Worm (Caenorhabditis elegans) whole organism, L4 larva: ENCODE data around the gene gcy-1.
A peak's percentile ranks its signal among the peaks of the same experiment; 100 is the strongest.

Experiments
- F49E8.2 ChIP-seq: sonication (generic microtip); optimal IDR thresholded peaks from 2 replicates; lab custom pipeline; 2016; ENCODE audit warnings: missing compliant biosample characterization, mild to moderate bottlenecking, missing genetic modification characterization, borderline replicate concordance
- Y105C5A.15 ChIP-seq: fragments of 200-800 bp; sonication (Bioruptor generic); IDR thresholded peaks from 2 replicates; pipeline ENCODE4 v1.3.6; 2022; ENCODE audit warnings: missing genetic modification characterization, missing compliant biosample characterization
- Y5F2A.4 ChIP-seq: fragments of 200-800 bp; sonication (Bioruptor generic); optimal IDR thresholded peaks from 2 replicates; lab custom pipeline; 2018; ENCODE audit warnings: mild to moderate bottlenecking, missing genetic modification characterization, missing compliant biosample characterization
- Y75B8A.6 ChIP-seq: fragments of 200-800 bp; sonication (Bioruptor generic); IDR thresholded peaks from 2 replicates; pipeline ENCODE4 v1.3.6; 2022; ENCODE audit warnings: missing genetic modification reagents, missing genetic modification characterization, missing compliant biosample characterization
- ZK337.2 ChIP-seq: fragments of 200-800 bp; sonication (Bioruptor generic); IDR thresholded peaks from 2 replicates; pipeline ENCODE4 v1.3.6; 2022; ENCODE audit warnings: missing genetic modification reagents, missing genetic modification characterization, missing compliant biosample characterization
- ZK546.5 ChIP-seq, 2 experiments: sonication (generic microtip); optimal IDR thresholded peaks; 2 replicates each; lab custom pipeline; 2017; ENCODE audit warnings: missing biosample characterization in 2 of 2, missing genetic modification characterization in 2 of 2
- aha-1 ChIP-seq: fragments of 150-350 bp; peaks from one replicate; lab custom pipeline; 2014; ENCODE audit warnings: missing biosample characterization, missing genetic modification characterization
- ceh-20 ChIP-seq: fragments of 200-800 bp; sonication (Bioruptor generic); IDR thresholded peaks from 2 replicates; pipeline ENCODE4 v1.3.6; 2022; ENCODE audit warnings: missing genetic modification reagents, missing genetic modification characterization, missing compliant biosample characterization
- ceh-62 ChIP-seq: sonication (generic microtip); optimal IDR thresholded peaks from 2 replicates; lab custom pipeline; 2017; ENCODE audit warnings: missing biosample characterization, missing genetic modification characterization
- ctbp-1 ChIP-seq: fragments of 200-800 bp; sonication (Bioruptor generic); IDR thresholded peaks from 2 replicates; pipeline ENCODE4 v1.3.6; 2022; ENCODE audit warnings: missing genetic modification reagents, missing genetic modification characterization, missing compliant biosample characterization
- daf-12 ChIP-seq: fragments of 150-350 bp; optimal IDR thresholded peaks from 2 replicates; lab custom pipeline; 2014; ENCODE audit warnings: missing biosample characterization, missing genetic modification reagents, missing genetic modification characterization
- daf-16 ChIP-seq, 3 experiments: sonication (generic microtip); optimal IDR thresholded peaks; 2 replicates each; lab custom pipeline; 2016 to 2017; ENCODE audit warnings: missing genetic modification characterization in 3 of 3, missing genetic modification reagents in 3 of 3, mild to moderate bottlenecking in 2 of 3, missing compliant biosample characterization in 2 of 3, missing biosample characterization in 1 of 3, moderate library complexity in 1 of 3
- daf-8 ChIP-seq: fragments of 200-800 bp; sonication (Bioruptor generic); IDR thresholded peaks from 2 replicates; pipeline ENCODE4 v1.3.6; 2022; ENCODE audit warnings: missing genetic modification characterization, missing compliant biosample characterization
- dmd-6 ChIP-seq: fragments of 200-800 bp; sonication (Bioruptor generic); IDR thresholded peaks from 2 replicates; pipeline ENCODE4 v1.3.6; 2022; ENCODE audit warnings: missing genetic modification reagents, missing genetic modification characterization, missing compliant biosample characterization
- dmd-8 ChIP-seq: fragments of 200-800 bp; sonication (Bioruptor generic); IDR thresholded peaks from 2 replicates; pipeline ENCODE4 v1.3.6; 2022; ENCODE audit warnings: missing genetic modification characterization, missing compliant biosample characterization
- dpl-1 ChIP-seq: fragments of 150-350 bp; optimal IDR thresholded peaks from 2 replicates; lab custom pipeline; 2014; ENCODE audit warnings: missing biosample characterization, missing genetic modification reagents, missing genetic modification characterization
- egl-43 ChIP-seq: fragments of 200-800 bp; sonication (Bioruptor generic); IDR thresholded peaks from 2 replicates; pipeline ENCODE4 v1.3.6; 2022; ENCODE audit warnings: missing genetic modification reagents, missing genetic modification characterization, missing compliant biosample characterization
- fkh-10 ChIP-seq: fragments of 150-350 bp; optimal IDR thresholded peaks from 2 replicates; lab custom pipeline; 2014; ENCODE audit warnings: missing biosample characterization, missing genetic modification reagents, missing genetic modification characterization
- gei-8 ChIP-seq: fragments of 200-800 bp; sonication (Bioruptor generic); optimal IDR thresholded peaks from 2 replicates; lab custom pipeline; 2018; ENCODE audit warnings: mild to moderate bottlenecking, missing genetic modification characterization, missing compliant biosample characterization
- hmg-1.1 ChIP-seq: fragments of 200-800 bp; sonication (Bioruptor generic); IDR thresholded peaks from 2 replicates; pipeline ENCODE4 v1.3.6; 2022; ENCODE audit warnings: missing genetic modification reagents, missing genetic modification characterization, missing compliant biosample characterization
- mdt-29 ChIP-seq: fragments of 200-800 bp; sonication (Bioruptor generic); IDR thresholded peaks from 2 replicates; pipeline ENCODE4 v1.3.6; 2022; ENCODE audit warnings: missing genetic modification reagents, missing genetic modification characterization, missing compliant biosample characterization
- mes-2 ChIP-seq: sonication (generic microtip); optimal IDR thresholded peaks from 2 replicates; lab custom pipeline; 2016; ENCODE audit warnings: missing genotype, mild to moderate bottlenecking, missing genetic modification characterization, missing compliant biosample characterization; ENCODE audit not compliant: poor library complexity, severe bottlenecking
- mxl-3 ChIP-seq: fragments of 200-800 bp; sonication (Bioruptor generic); optimal IDR thresholded peaks from 2 replicates; lab custom pipeline; 2018; ENCODE audit warnings: mild to moderate bottlenecking, missing genetic modification characterization, missing compliant biosample characterization
- nhr-102 ChIP-seq: sonication (generic microtip); optimal IDR thresholded peaks from 2 replicates; lab custom pipeline; 2016; ENCODE audit warnings: mild to moderate bottlenecking, missing genetic modification characterization, moderate library complexity, missing compliant biosample characterization
- nhr-48 ChIP-seq: sonication (generic microtip); optimal IDR thresholded peaks from 2 replicates; lab custom pipeline; 2016; ENCODE audit warnings: mild to moderate bottlenecking, missing genetic modification characterization, missing compliant biosample characterization
- tag-97 ChIP-seq: fragments of 200-800 bp; sonication (Bioruptor generic); IDR thresholded peaks from 2 replicates; pipeline ENCODE4 v1.3.6; 2022; ENCODE audit warnings: missing genetic modification characterization, missing compliant biosample characterization
- unc-130 ChIP-seq: sonication (generic microtip); optimal IDR thresholded peaks from 2 replicates; lab custom pipeline; 2016; ENCODE audit warnings: missing genetic modification reagents, missing genetic modification characterization, missing compliant biosample characterization
- unc-39 ChIP-seq: sonication (generic microtip); optimal IDR thresholded peaks from 2 replicates; lab custom pipeline; 2017; ENCODE audit warnings: missing biosample characterization, missing genetic modification characterization
- vab-7 ChIP-seq: fragments of 200-800 bp; sonication (Bioruptor generic); IDR thresholded peaks from 2 replicates; pipeline ENCODE4 v1.3.6; 2022; ENCODE audit warnings: missing genetic modification reagents, missing genetic modification characterization, missing compliant biosample characterization
- zag-1 ChIP-seq: fragments of 150-350 bp; optimal IDR thresholded peaks from 2 replicates; lab custom pipeline; 2014; ENCODE audit warnings: missing biosample characterization, missing genetic modification characterization
- zfp-3 ChIP-seq: fragments of 200-800 bp; sonication (Bioruptor generic); conservative IDR thresholded peaks from 2 replicates; pipeline ENCODE4 v1.3.6; 2022; ENCODE audit warnings: missing genetic modification reagents, missing genetic modification characterization, missing compliant biosample characterization

The gcy-1 gene

ce11 chrII:9550718-9551117, 34.0 kb upstream of the gcy-1 start, which contains the start of gene sra-6:
sra-6 (minus strand) TSS chrII:9550818.
- TF ChIP-seq gei-8 (no peak), dpl-1 (no peak), ceh-20 (GFP tag; lab: Robert Waterston, UW) (no peak), nhr-102 (no peak), unc-130 (GFP tag; lab: Kevin White, UChicago) (no peak), hmg-1.1 (no peak), daf-16 (GFP tag; optimal IDR thresholded peaks at IDR 0.05; lab: Kevin White, UChicago) (no peak), daf-16 (tag; optimal IDR thresholded peaks at IDR 0.05; lab: Kevin White, UChicago) (no peak), ZK546.5 (tag; optimal IDR thresholded peaks at IDR 0.05; lab: Kevin White, UChicago) (no peak), zag-1 (no peak), dmd-8 (GFP tag; lab: Robert Waterston, UW) (no peak), Y75B8A.6 (GFP tag; lab: Robert Waterston, UW) (no peak)

ce11 chrII:9544386-9544785, 27.6 kb upstream of the gcy-1 start, which contains the start of gene sra-7:
sra-7 (plus strand) TSS chrII:9544686.
- TF ChIP-seq fkh-10 (GFP tag; lab: Kevin White, UChicago) (no peak), aha-1 (peak; percentile 8)

- no peak for TF ChIP-seq gei-8
- no peak for TF ChIP-seq nhr-48
- no peak for TF ChIP-seq daf-16 (GFP tag; optimal IDR thresholded peaks at IDR 0.05; lab: Kevin White, UChicago)
- no peak for TF ChIP-seq daf-16 (tag; optimal IDR thresholded peaks at IDR 0.05; lab: Kevin White, UChicago)
- TF ChIP-seq tag-97 (GFP tag; lab: Robert Waterston, UW) = no peak
- no peak for TF ChIP-seq Y5F2A.4 (GFP tag; lab: Kevin White, UChicago)
- no peak for TF ChIP-seq daf-12 (tag; lab: Kevin White, UChicago)
- TF ChIP-seq ceh-62 (tag; lab: Kevin White, UChicago) = no peak
- TF ChIP-seq mdt-29 (GFP tag; lab: Robert Waterston, UW) = no peak
- no peak for TF ChIP-seq unc-39 (tag; lab: Kevin White, UChicago)
- TF ChIP-seq vab-7 (GFP tag; lab: Robert Waterston, UW) = no peak
- no peak for TF ChIP-seq mxl-3
- TF ChIP-seq daf-8 (GFP tag; lab: Robert Waterston, UW) = no peak
- TF ChIP-seq ctbp-1 (GFP tag; lab: Robert Waterston, UW) = no peak
- TF ChIP-seq, all 104 proteins: peak for 0
Measured at ce11 chrII:9542785-9543184, 26.0 kb upstream of the gcy-1 start, which contains the start of gene sra-4. sra-4 (minus strand) TSS chrII:9542885.

ce11 chrII:9540723-9541122, 24.0 kb upstream of the gcy-1 start, which contains the start of gene sra-3:
sra-3 (minus strand) TSS chrII:9540823.
- no peak for TF ChIP-seq mes-2 (tag; lab: Kevin White, UChicago)
- no peak for TF ChIP-seq Y105C5A.15
- TF ChIP-seq ZK337.2 (GFP tag; lab: Robert Waterston, UW) = no peak
- no peak for TF ChIP-seq dmd-6 (GFP tag; lab: Robert Waterston, UW)

ce11 chrII:9537429-9537828, 20.7 kb upstream of the gcy-1 start, which contains the start of gene sra-8:
sra-8 (plus strand) TSS chrII:9537729.
- no peak for TF ChIP-seq zfp-3 (GFP tag; lab: Robert Waterston, UW)
- TF ChIP-seq, all 104 proteins: peak for 0

- TF ChIP-seq aha-1 = peak; percentile 52
- no peak for TF ChIP-seq F49E8.2 (tag; lab: Kevin White, UChicago)
- no peak for TF ChIP-seq hmg-1.1
- no peak for TF ChIP-seq egl-43
Measured at ce11 chrII:9532011-9532410, 15.3 kb upstream of the gcy-1 start, which contains the start of gene sra-9. sra-9 (plus strand) TSS chrII:9532311.
